In the genomic region with DNA sequence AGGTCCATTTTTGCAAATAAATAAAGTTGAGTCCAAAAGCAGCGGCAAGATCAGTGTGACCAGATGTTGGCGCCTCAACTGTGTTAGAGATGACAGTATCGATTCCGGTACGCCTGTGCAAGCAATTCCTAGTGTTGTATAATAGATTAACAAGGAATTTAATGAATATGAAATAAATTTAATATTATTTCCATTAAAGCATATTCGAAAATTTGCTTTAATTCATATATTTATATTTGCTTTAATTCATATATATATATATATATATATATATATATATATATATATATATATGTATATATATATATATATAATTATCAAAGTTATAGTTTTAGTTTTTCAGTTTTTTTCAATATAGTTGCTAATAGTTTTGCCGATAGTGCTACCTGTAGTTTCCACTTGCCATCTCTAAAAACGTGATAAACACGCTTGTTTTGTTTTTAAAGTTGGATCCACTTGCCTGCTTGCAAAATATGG, we compare ENCODE assay signal across 1 fruit fly cellular context.
A peak's percentile ranks its signal among the peaks of the same experiment; 100 is the strongest.
TF ChIP-seq lines count a peak whose summit lies in the region.

Nup93-2 (minus strand) TSS at position 93 of the 477 bp plus-strand sequence.
CG3817 (plus strand) TSS at position 460 of the 477 bp plus-strand sequence.

TF ChIP-seq in whole organism, embryonic, 481 proteins besides CTCF, POLR2A, EP300 and RAD21 (continued from another document and continues in another):
- TF ChIP-seq HLH4C (GFP tag; IDR thresholded peaks at IDR 0.05; lab: Robert Waterston, UW; ENCODE audit: partially characterized antibody) (peak; percentile 39; the same call in 1 of the 3 replicates), CG7786 (GFP tag; optimal IDR thresholded peaks at IDR 0.05; lab: Kevin White, UChicago) (no peak), sug (tag; optimal IDR thresholded peaks at IDR 0.05; lab: Kevin White, UChicago) (peak; percentile 84), CG34376 (GFP tag; optimal IDR thresholded peaks at IDR 0.05; lab: Kevin White, UChicago) (no peak), CG9609 (GFP tag; optimal IDR thresholded peaks at IDR 0.05; lab: Kevin White, UChicago) (peak; percentile 49), CG10321 (GFP tag; IDR thresholded peaks at IDR 0.05; lab: Robert Waterston, UW) (no peak), crol (GFP tag; IDR thresholded peaks at IDR 0.05; lab: Robert Waterston, UW) (no peak), ham (GFP tag; IDR thresholded peaks at IDR 0.05; lab: Robert Waterston, UW) (no peak), CG8089 (GFP tag; optimal IDR thresholded peaks at IDR 0.05; lab: Kevin White, UChicago) (no peak), TFAM (GFP tag; optimal IDR thresholded peaks at IDR 0.05; lab: Kevin White, UChicago) (no peak), tin (GFP tag; optimal IDR thresholded peaks at IDR 0.05; lab: Kevin White, UChicago) (peak; percentile 45), croc (GFP tag; conservative IDR thresholded peaks at IDR 0.05; lab: Robert Waterston, UW) (no peak), chinmo (GFP tag; IDR thresholded peaks at IDR 0.05; lab: Robert Waterston, UW; ENCODE audit: partially characterized antibody) (no peak), NK7.1 (GFP tag; optimal IDR thresholded peaks at IDR 0.05; lab: Kevin White, UChicago) (no peak), CG14050 (GFP tag; IDR thresholded peaks at IDR 0.05; lab: Robert Waterston, UW) (no peak), CG4424 (GFP tag; optimal IDR thresholded peaks at IDR 0.05; lab: Kevin White, UChicago) (peak; percentile 50), Mrtf (GFP tag; IDR thresholded peaks at IDR 0.05; lab: Robert Waterston, UW) (peak; percentile 67), CG2129 (GFP tag; IDR thresholded peaks at IDR 0.05; lab: Robert Waterston, UW; ENCODE audit: partially characterized antibody) (peak; percentile 61), ssp (GFP tag; IDR thresholded peaks at IDR 0.05; lab: Robert Waterston, UW) (peak; percentile 73), Ets65A (GFP tag; lab: Kevin White, UChicago) (peak; percentile 97), CG12299 (tag; optimal IDR thresholded peaks at IDR 0.05; lab: Kevin White, UChicago) (peak; percentile 47), CG17802 (tag; optimal IDR thresholded peaks at IDR 0.05; lab: Kevin White, UChicago) (no peak), Xrp1 (GFP tag; IDR thresholded peaks at IDR 0.05; lab: Robert Waterston, UW) (peak; percentile 41; the same call in 1 of the 2 replicates), vvl (GFP tag; IDR thresholded peaks at IDR 0.05; lab: Robert Waterston, UW) (peak; percentile 70), ci (GFP tag; IDR thresholded peaks at IDR 0.05; lab: Robert Waterston, UW) (peak; percentile 38; the same call in 1 of the 3 replicates), Stat92E (GFP tag; optimal IDR thresholded peaks at IDR 0.05; lab: Kevin White, UChicago) (peak in 1 of 3 experiments; percentile 53), dati (GFP tag; IDR thresholded peaks at IDR 0.05; lab: Robert Waterston, UW) (no peak), odd (GFP tag; optimal IDR thresholded peaks at IDR 0.05; lab: Kevin White, UChicago) (no peak), CG10654 (GFP tag; optimal IDR thresholded peaks at IDR 0.05; lab: Kevin White, UChicago) (peak; percentile 68), CG1832 (GFP tag; optimal IDR thresholded peaks at IDR 0.05; lab: Kevin White, UChicago) (no peak), CG2202 (tag; optimal IDR thresholded peaks at IDR 0.05; lab: Kevin White, UChicago) (no peak), Camta (GFP tag; optimal IDR thresholded peaks at IDR 0.05; lab: Kevin White, UChicago) (peak; percentile 19), CG17829 (tag; optimal IDR thresholded peaks at IDR 0.05; lab: Kevin White, UChicago) (peak; percentile 80), Hey (tag; optimal IDR thresholded peaks at IDR 0.05; lab: Kevin White, UChicago) (no peak), schlank (tag; optimal IDR thresholded peaks at IDR 0.05; lab: Kevin White, UChicago) (no peak), gro (GFP tag; optimal IDR thresholded peaks at IDR 0.05; lab: Kevin White, UChicago) (peak; percentile 8), CG2116 (GFP tag; optimal IDR thresholded peaks at IDR 0.05; lab: Kevin White, UChicago) (no peak), CG34422 (GFP tag; IDR thresholded peaks at IDR 0.05; lab: Robert Waterston, UW) (peak; percentile 71; the same call in 1 of the 3 replicates), stwl (tag; optimal IDR thresholded peaks at IDR 0.05; lab: Kevin White, UChicago) (peak; percentile 81), CG11456 (GFP tag; IDR thresholded peaks at IDR 0.05; lab: Robert Waterston, UW) (peak; percentile 77; the same call in 2 of the 3 replicates), Neu2 (GFP tag; optimal IDR thresholded peaks at IDR 0.05; lab: Kevin White, UChicago; ENCODE audit: borderline replicate concordance) (no peak), CG2120 (GFP tag; optimal IDR thresholded peaks at IDR 0.05; lab: Kevin White, UChicago) (peak; percentile 64), CG8478 (optimal IDR thresholded peaks at IDR 0.05; lab: Kevin White, UChicago) (no peak), Ada2b (GFP tag; IDR thresholded peaks at IDR 0.05; lab: Robert Waterston, UW) (peak; percentile 26; the same call in 1 of the 2 replicates), crc (GFP tag; optimal IDR thresholded peaks at IDR 0.05; lab: Kevin White, UChicago) (peak; percentile 31), lilli (GFP tag; optimal IDR thresholded peaks at IDR 0.05; lab: Kevin White, UChicago) (peak; percentile 40), Atf6 (GFP tag; IDR thresholded peaks at IDR 0.05; lab: Robert Waterston, UW) (no peak), zfh2 (GFP tag; optimal IDR thresholded peaks at IDR 0.05; lab: Kevin White, UChicago) (peak; percentile 59), C15 (GFP tag; IDR thresholded peaks at IDR 0.05; lab: Robert Waterston, UW) (no peak), pb (GFP tag; optimal IDR thresholded peaks at IDR 0.05; lab: Kevin White, UChicago) (no peak), insv (GFP tag; optimal IDR thresholded peaks at IDR 0.05; lab: Kevin White, UChicago) (peak in 1 of 2 experiments; percentile 18), Hr39 (optimal IDR thresholded peaks at IDR 0.05; lab: Kevin White, UChicago) (no peak), Hmr (GFP tag; optimal IDR thresholded peaks at IDR 0.05; lab: Kevin White, UChicago) (peak; percentile 70), row (GFP tag; IDR thresholded peaks at IDR 0.05; lab: Robert Waterston, UW) (peak; percentile 86), CG3726 (GFP tag; IDR thresholded peaks at IDR 0.05; lab: Robert Waterston, UW) (no peak), CG8765 (GFP tag; IDR thresholded peaks at IDR 0.05; lab: Robert Waterston, UW) (peak; percentile 66; the same call in 1 of the 2 replicates), cato (GFP tag; optimal IDR thresholded peaks at IDR 0.05; lab: Kevin White, UChicago; ENCODE audit: borderline replicate concordance) (no peak), sens (GFP tag; lab: Kevin White, UChicago) (peak; percentile 89), dimm (GFP tag; IDR thresholded peaks at IDR 0.05; lab: Robert Waterston, UW) (no peak), wek (GFP tag; optimal IDR thresholded peaks at IDR 0.05; lab: Kevin White, UChicago) (no peak), CG6689 (GFP tag; IDR thresholded peaks at IDR 0.05; lab: Robert Waterston, UW) (peak; percentile 26; the same call in 1 of the 2 replicates), disco-r (GFP tag; optimal IDR thresholded peaks at IDR 0.05; lab: Kevin White, UChicago) (no peak), pros (GFP tag; optimal IDR thresholded peaks at IDR 0.05; lab: Kevin White, UChicago) (no peak), mam (GFP tag; optimal IDR thresholded peaks at IDR 0.05; lab: Kevin White, UChicago) (peak; percentile 67), CG6272 (GFP tag; IDR thresholded peaks at IDR 0.05; lab: Robert Waterston, UW) (peak; percentile 81), CG4328 (GFP tag; optimal IDR thresholded peaks at IDR 0.05; lab: Kevin White, UChicago) (peak; percentile 45), Adf1 (GFP tag; IDR thresholded peaks at IDR 0.05; lab: Robert Waterston, UW) (no peak), CG18599 (GFP tag; optimal IDR thresholded peaks at IDR 0.05; lab: Kevin White, UChicago) (no peak), CG5953 (GFP tag; IDR thresholded peaks at IDR 0.05; lab: Robert Waterston, UW) (no peak), pfk (GFP tag; optimal IDR thresholded peaks at IDR 0.05; lab: Kevin White, UChicago) (no peak), lmd (GFP tag; IDR thresholded peaks at IDR 0.05; lab: Robert Waterston, UW) (peak; percentile 71), oc (tag; optimal IDR thresholded peaks at IDR 0.05; lab: Kevin White, UChicago) (no peak), CG15514 (GFP tag; optimal IDR thresholded peaks at IDR 0.05; lab: Kevin White, UChicago) (peak; percentile 28), GATAe (GFP tag; conservative IDR thresholded peaks at IDR 0.05; lab: Robert Waterston, UW) (no peak), CG9215 (GFP tag; IDR thresholded peaks at IDR 0.05; lab: Robert Waterston, UW) (peak; percentile 51; the same call in 1 of the 2 replicates), CG10431 (GFP tag; optimal IDR thresholded peaks at IDR 0.05; lab: Kevin White, UChicago) (no peak), gfzf (GFP tag; optimal IDR thresholded peaks at IDR 0.05; lab: Kevin White, UChicago) (peak; percentile 46), luna (GFP tag; optimal IDR thresholded peaks at IDR 0.05; lab: Kevin White, UChicago) (no peak), D19A (tag; optimal IDR thresholded peaks at IDR 0.05; lab: Kevin White, UChicago) (no peak), bab2 (GFP tag; optimal IDR thresholded peaks at IDR 0.05; lab: Kevin White, UChicago) (peak; percentile 78), CG12659 (GFP tag; optimal IDR thresholded peaks at IDR 0.05; lab: Kevin White, UChicago) (peak; percentile 36), Asciz (GFP tag; optimal IDR thresholded peaks at IDR 0.05; lab: Kevin White, UChicago) (no peak), CG12942 (GFP tag; optimal IDR thresholded peaks at IDR 0.05; lab: Kevin White, UChicago) (peak; percentile 17), CG16863 (GFP tag; optimal IDR thresholded peaks at IDR 0.05; lab: Kevin White, UChicago) (no peak), p53 (GFP tag; optimal IDR thresholded peaks at IDR 0.05; lab: Kevin White, UChicago) (no peak), hbn (GFP tag; IDR thresholded peaks at IDR 0.05; lab: Robert Waterston, UW; ENCODE audit: partially characterized antibody) (no peak), zf30C (GFP tag; optimal IDR thresholded peaks at IDR 0.05; lab: Kevin White, UChicago) (no peak), Dfd (GFP tag; optimal IDR thresholded peaks at IDR 0.05; lab: Kevin White, UChicago) (no peak), inv (GFP tag; IDR thresholded peaks at IDR 0.05; lab: Robert Waterston, UW; ENCODE audit: partially characterized antibody) (peak; percentile 62), fd96Cb (tag; optimal IDR thresholded peaks at IDR 0.05; lab: Kevin White, UChicago) (peak; percentile 28), onecut (GFP tag; IDR thresholded peaks at IDR 0.05; lab: Robert Waterston, UW) (no peak), NfI (GFP tag; optimal IDR thresholded peaks at IDR 0.05; lab: Kevin White, UChicago) (peak; percentile 71), vfl (GFP tag; optimal IDR thresholded peaks at IDR 0.05; lab: Kevin White, UChicago) (peak; percentile 44), MESR4 (GFP tag; optimal IDR thresholded peaks at IDR 0.05; lab: Kevin White, UChicago) (no peak), Xbp1 (GFP tag; optimal IDR thresholded peaks at IDR 0.05; lab: Kevin White, UChicago) (peak; percentile 66), hb (GFP tag; IDR thresholded peaks at IDR 0.05; lab: Robert Waterston, UW; ENCODE audit: partially characterized antibody) (0 out of 3 replicates have a peak, but pooled peaks have one; percentile 52), gce (GFP tag; IDR thresholded peaks at IDR 0.05; lab: Robert Waterston, UW) (no peak), pum (GFP tag; optimal IDR thresholded peaks at IDR 0.05; lab: Kevin White, UChicago) (peak; percentile 57), grn (GFP tag; optimal IDR thresholded peaks at IDR 0.05; lab: Kevin White, UChicago) (no peak), eyg (GFP tag; optimal IDR thresholded peaks at IDR 0.05; lab: Kevin White, UChicago) (no peak), CG15479 (GFP tag; optimal IDR thresholded peaks at IDR 0.05; lab: Kevin White, UChicago) (no peak), fd64A (GFP tag; optimal IDR thresholded peaks at IDR 0.05; lab: Kevin White, UChicago) (no peak), CG7928 (GFP tag; optimal IDR thresholded peaks at IDR 0.05; lab: Kevin White, UChicago) (no peak), Fer3 (tag; optimal IDR thresholded peaks at IDR 0.05; lab: Kevin White, UChicago) (peak; percentile 28), wdn (GFP tag; IDR thresholded peaks at IDR 0.05; lab: Robert Waterston, UW) (0 out of 2 replicates have a peak, but pooled peaks have one; percentile 23), kah (GFP tag; optimal IDR thresholded peaks at IDR 0.05; lab: Kevin White, UChicago) (no peak), corto (GFP tag; optimal IDR thresholded peaks at IDR 0.05; lab: Kevin White, UChicago) (no peak), Lim3 (GFP tag; IDR thresholded peaks at IDR 0.05; lab: Robert Waterston, UW) (no peak), ATbp (GFP tag; optimal IDR thresholded peaks at IDR 0.05; lab: Kevin White, UChicago) (peak; percentile 5), Max (GFP tag; optimal IDR thresholded peaks at IDR 0.05; lab: Kevin White, UChicago) (no peak), E2f2 (GFP tag; IDR thresholded peaks at IDR 0.05; lab: Robert Waterston, UW) (peak; percentile 43), Side (GFP tag; optimal IDR thresholded peaks at IDR 0.05; lab: Kevin White, UChicago) (no peak), CG6813 (GFP tag; optimal IDR thresholded peaks at IDR 0.05; lab: Kevin White, UChicago) (peak; percentile 58), Gsc (GFP tag; IDR thresholded peaks at IDR 0.05; lab: Robert Waterston, UW) (0 out of 2 replicates have a peak, but pooled peaks have one; percentile 34), CG18619 (GFP tag; optimal IDR thresholded peaks at IDR 0.05; lab: Kevin White, UChicago) (peak; percentile 40), Taf1 (GFP tag; IDR thresholded peaks at IDR 0.05; lab: Robert Waterston, UW) (peak; percentile 52; the same call in 1 of the 2 replicates), Ssrp (tag; optimal IDR thresholded peaks at IDR 0.05; lab: Kevin White, UChicago) (peak; percentile 60), CG13296 (GFP tag; optimal IDR thresholded peaks at IDR 0.05; lab: Kevin White, UChicago) (peak; percentile 75), CG11247 (GFP tag; IDR thresholded peaks at IDR 0.05; lab: Robert Waterston, UW) (peak; percentile 25; the same call in 1 of the 2 replicates), CG31365 (tag; optimal IDR thresholded peaks at IDR 0.05; lab: Kevin White, UChicago) (no peak), aop (GFP tag; IDR thresholded peaks at IDR 0.05; lab: Robert Waterston, UW) (no peak), scrt (GFP tag; optimal IDR thresholded peaks at IDR 0.05; lab: Kevin White, UChicago) (peak; percentile 13), dmrt99B (tag; optimal IDR thresholded peaks at IDR 0.05; lab: Kevin White, UChicago) (no peak), CG6254 (GFP tag; optimal IDR thresholded peaks at IDR 0.05; lab: Kevin White, UChicago) (no peak), CG31224 (GFP tag; IDR thresholded peaks at IDR 0.05; lab: Robert Waterston, UW) (no peak), CG2678 (tag; optimal IDR thresholded peaks at IDR 0.05; lab: Kevin White, UChicago) (peak; percentile 82)
